Worm (Caenorhabditis elegans) whole organism, L2 larva: ENCODE data around the gene T05B4.13.

Experiments
- C34F6.9 ChIP-seq: fragments of 150-350 bp; optimal IDR thresholded peaks from 2 replicates; lab custom pipeline; 2014; ENCODE audit warnings: missing biosample characterization, missing genetic modification characterization
- F13H6.1 ChIP-seq: sonication (generic microtip); optimal IDR thresholded peaks from 2 replicates; lab custom pipeline; 2016; ENCODE audit warnings: missing genetic modification characterization, missing compliant biosample characterization
- R02D3.7 ChIP-seq: fragments of 150-350 bp; optimal IDR thresholded peaks from 2 replicates; lab custom pipeline; 2014; ENCODE audit warnings: missing biosample characterization, missing genetic modification characterization
- Y55F3AM.14 ChIP-seq: fragments of 200-800 bp; sonication (Bioruptor generic); optimal IDR thresholded peaks from 2 replicates; lab custom pipeline; 2018; ENCODE audit warnings: mild to moderate bottlenecking, missing genetic modification characterization, missing compliant biosample characterization
- ZK546.5 ChIP-seq: sonication (generic microtip); optimal IDR thresholded peaks from 2 replicates; lab custom pipeline; 2017; ENCODE audit warnings: missing biosample characterization, missing genetic modification characterization
- alr-1 ChIP-seq: fragments of 150-350 bp; optimal IDR thresholded peaks from 2 replicates; lab custom pipeline; 2014; ENCODE audit warnings: missing biosample characterization, missing genetic modification characterization
- aly-2 ChIP-seq: fragments of 150-350 bp; optimal IDR thresholded peaks from 2 replicates; lab custom pipeline; 2014; ENCODE audit warnings: missing biosample characterization, missing genetic modification characterization
- ama-1 ChIP-seq: fragments of 150-350 bp; optimal IDR thresholded peaks from 2 replicates; lab custom pipeline; 2018; ENCODE audit warnings: inconsistent platforms
- blmp-1 ChIP-seq: sonication (generic microtip); optimal IDR thresholded peaks from 2 replicates; lab custom pipeline; 2017; ENCODE audit warnings: missing genetic modification characterization, mild to moderate bottlenecking, missing compliant biosample characterization, antibody characterized with exemption, moderate library complexity; ENCODE audit not compliant: insufficient read depth
- crh-2 ChIP-seq: sonication (generic microtip); optimal IDR thresholded peaks from 2 replicates; lab custom pipeline; 2017; ENCODE audit warnings: missing biosample characterization, missing genetic modification characterization
- egl-27 ChIP-seq: sonication (generic microtip); optimal IDR thresholded peaks from 3 replicates; lab custom pipeline; 2017; ENCODE audit warnings: missing biosample characterization, missing genetic modification reagents, missing genetic modification characterization
- elt-1 ChIP-seq: fragments of 150-350 bp; optimal IDR thresholded peaks from 2 replicates; lab custom pipeline; 2014; ENCODE audit warnings: missing biosample characterization, missing genetic modification characterization
- fos-1 ChIP-seq: fragments of 150-350 bp; optimal IDR thresholded peaks from 2 replicates; lab custom pipeline; 2014; ENCODE audit warnings: missing biosample characterization, missing genetic modification characterization
- gmeb-1 ChIP-seq: fragments of 150-350 bp; optimal IDR thresholded peaks from 2 replicates; lab custom pipeline; 2014; ENCODE audit warnings: missing biosample characterization, missing genetic modification characterization
- lin-11 ChIP-seq: fragments of 150-350 bp; sonication (generic microtip); optimal IDR thresholded peaks from 2 replicates; lab custom pipeline; 2014; ENCODE audit warnings: missing biosample characterization, missing genetic modification characterization, inconsistent platforms, mixed read lengths
- lin-13 ChIP-seq: fragments of 150-350 bp; optimal IDR thresholded peaks from 2 replicates; lab custom pipeline; 2014; ENCODE audit warnings: missing biosample characterization, missing genetic modification reagents, missing genetic modification characterization
- lin-39 ChIP-seq: fragments of 150-350 bp; optimal IDR thresholded peaks from 2 replicates; lab custom pipeline; 2014; ENCODE audit warnings: missing biosample characterization, missing genetic modification reagents, missing genetic modification characterization
- lsy-2 ChIP-seq, 2 experiments: fragments of 150-350 bp in 1 of 2; sonication (generic microtip) in 1 of 2; optimal IDR thresholded peaks; 2 replicates each; lab custom pipeline; 2014 to 2017; ENCODE audit warnings: missing biosample characterization in 2 of 2, missing genetic modification characterization in 2 of 2
- mab-5 ChIP-seq: fragments of 150-350 bp; optimal IDR thresholded peaks from 2 replicates; lab custom pipeline; 2014; ENCODE audit warnings: missing biosample characterization, missing genetic modification characterization
- mdl-1 ChIP-seq, 2 experiments: fragments of 150-350 bp in 1 of 2; sonication (generic microtip) in 1 of 2; optimal IDR thresholded peaks; 2 replicates each; lab custom pipeline; 2017; ENCODE audit warnings: missing biosample characterization in 2 of 2, missing genetic modification characterization in 2 of 2
- nhr-12 ChIP-seq: fragments of 150-350 bp; optimal IDR thresholded peaks from 2 replicates; lab custom pipeline; 2014; ENCODE audit warnings: missing biosample characterization, missing genetic modification characterization
- nhr-129 ChIP-seq: fragments of 150-350 bp; optimal IDR thresholded peaks from 2 replicates; lab custom pipeline; 2014; ENCODE audit warnings: missing biosample characterization, missing genetic modification characterization
- nhr-23 ChIP-seq: fragments of 150-350 bp; optimal IDR thresholded peaks from 2 replicates; lab custom pipeline; 2014; ENCODE audit warnings: missing biosample characterization, missing genetic modification reagents, missing genetic modification characterization
- nhr-237 ChIP-seq: fragments of 150-350 bp; optimal IDR thresholded peaks from 2 replicates; lab custom pipeline; 2014; ENCODE audit warnings: missing biosample characterization, missing genetic modification characterization
- nhr-25 ChIP-seq: fragments of 150-350 bp; sonication (generic microtip); optimal IDR thresholded peaks from 3 replicates; lab custom pipeline; 2014; ENCODE audit warnings: missing biosample characterization, missing genetic modification characterization
- nhr-77 ChIP-seq: fragments of 150-350 bp; optimal IDR thresholded peaks from 2 replicates; lab custom pipeline; 2014; ENCODE audit warnings: missing biosample characterization, missing genetic modification characterization
- peb-1 ChIP-seq: fragments of 150-350 bp; optimal IDR thresholded peaks from 2 replicates; lab custom pipeline; 2014; ENCODE audit warnings: missing biosample characterization, missing genetic modification characterization
- skn-1 ChIP-seq: sonication (generic microtip); optimal IDR thresholded peaks from 2 replicates; lab custom pipeline; 2017; ENCODE audit warnings: missing biosample characterization, missing genetic modification characterization
- sma-3 ChIP-seq: sonication (generic microtip); optimal IDR thresholded peaks from 2 replicates; lab custom pipeline; 2016; ENCODE audit warnings: missing genetic modification reagents, missing genetic modification characterization, missing compliant biosample characterization
- sma-9 ChIP-seq, 2 experiments: fragments of 150-350 bp in 1 of 2; sonication (generic microtip) in 1 of 2; optimal IDR thresholded peaks; 2 replicates each; lab custom pipeline; 2014 to 2016; ENCODE audit warnings: missing genetic modification characterization in 2 of 2, mild to moderate bottlenecking in 1 of 2, missing biosample characterization in 1 of 2, missing compliant biosample characterization in 1 of 2, missing genetic modification reagents in 1 of 2, moderate library complexity in 1 of 2
- snpc-4 ChIP-seq: fragments of 150-350 bp; optimal IDR thresholded peaks from 2 replicates; lab custom pipeline; 2014; ENCODE audit warnings: missing biosample characterization, missing genetic modification characterization
- unc-39 ChIP-seq: fragments of 150-350 bp; optimal IDR thresholded peaks from 2 replicates; lab custom pipeline; 2014; ENCODE audit warnings: missing biosample characterization, missing genetic modification characterization
- unc-55 ChIP-seq: fragments of 150-350 bp; sonication (generic microtip); optimal IDR thresholded peaks from 3 replicates; lab custom pipeline; 2014; ENCODE audit warnings: missing biosample characterization, missing genetic modification reagents, missing genetic modification characterization
- zag-1 ChIP-seq: fragments of 150-350 bp; optimal IDR thresholded peaks from 2 replicates; lab custom pipeline; 2014; ENCODE audit warnings: missing biosample characterization, missing genetic modification characterization
- ztf-11 ChIP-seq: sonication (generic microtip); optimal IDR thresholded peaks from 2 replicates; lab custom pipeline; 2017; ENCODE audit warnings: missing biosample characterization, missing genetic modification characterization
- ztf-4 ChIP-seq: fragments of 150-350 bp; optimal IDR thresholded peaks from 2 replicates; lab custom pipeline; 2014; ENCODE audit warnings: missing biosample characterization, missing genetic modification characterization

Gene T05B4.13

DNA sequence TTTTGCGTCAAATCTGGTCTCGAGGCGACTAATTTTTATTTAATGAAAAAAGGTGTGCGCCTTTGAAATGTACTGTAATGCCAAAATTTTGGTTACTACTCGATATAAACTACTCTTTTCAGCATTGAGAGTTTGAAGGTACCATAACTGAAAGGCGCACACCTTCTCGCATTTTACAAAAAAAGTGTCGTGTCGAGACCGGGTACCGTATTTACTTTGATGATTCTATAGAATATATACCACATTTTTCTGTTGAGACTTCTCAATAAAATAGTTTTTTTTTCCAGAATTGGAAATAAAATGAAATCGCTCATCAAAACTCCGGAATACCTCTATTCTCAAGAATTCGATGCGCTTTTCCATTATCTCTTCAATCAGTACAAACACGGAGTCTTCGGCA is 35.6 kb upstream of the T05B4.13 start, which contains the start of gene Y45G5AM.4:
TSS of gene Y45G5AM.4 (plus strand) at position 301 of the 400 bp plus-strand sequence.
- TF ChIP-seq mdl-1 (tag; optimal IDR thresholded peaks at IDR 0.05; lab: Kevin White, UChicago) (no peak), nhr-129 (tag; lab: Kevin White, UChicago) (no peak), lin-13 (GFP tag; lab: Kevin White, UChicago) (no peak), ama-1 (lab: Kevin White, UChicago) (no peak), egl-27 (tag; lab: Kevin White, UChicago) (no peak), ztf-4 (no peak), skn-1 (tag; lab: Kevin White, UChicago) (no peak), zag-1 (no peak)

DNA sequence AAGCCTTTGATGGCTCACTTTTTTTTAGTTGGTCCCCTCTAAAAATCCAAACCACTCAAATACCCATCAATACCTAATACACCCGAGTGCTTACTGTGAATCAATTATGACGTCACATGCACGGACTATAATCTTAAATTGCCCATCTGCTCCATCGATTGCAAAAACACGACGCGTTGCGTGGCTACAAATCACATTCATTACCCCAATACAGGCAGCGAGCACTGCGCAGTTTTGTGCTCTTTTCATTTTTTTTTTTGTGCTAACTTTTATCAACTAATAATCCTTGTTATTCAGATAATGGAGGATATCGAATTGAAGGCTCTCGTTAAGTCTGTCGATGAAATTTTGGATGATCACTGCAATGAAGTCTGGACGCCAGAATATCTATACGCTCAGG is 32.8 kb upstream of the T05B4.13 start, which contains the start of gene Y45G5AM.5:
TSS of gene Y45G5AM.5 (plus strand) at position 301 of the 400 bp plus-strand sequence.
- no peak for TF ChIP-seq crh-2 (tag; lab: Kevin White, UChicago)
- TF ChIP-seq sma-3: no peak
- TF ChIP-seq ama-1 (lab: Kevin White, UChicago): no peak
- TF ChIP-seq nhr-12 (tag; lab: Kevin White, UChicago): no peak
- no peak for TF ChIP-seq nhr-23 (tag; lab: Kevin White, UChicago)
- TF ChIP-seq elt-1 (tag; lab: Kevin White, UChicago): no peak
- TF ChIP-seq mab-5: no peak
- no peak for TF ChIP-seq egl-27 (tag; lab: Kevin White, UChicago)
- TF ChIP-seq nhr-129 (tag; lab: Kevin White, UChicago): no peak
- no peak for TF ChIP-seq lsy-2 (tag; optimal IDR thresholded peaks at IDR 0.05; lab: Kevin White, UChicago)
- no peak for TF ChIP-seq ZK546.5
- TF ChIP-seq R02D3.7: no peak
- no peak for TF ChIP-seq unc-39
- TF ChIP-seq gmeb-1 (tag; lab: Kevin White, UChicago): no peak
- TF ChIP-seq fos-1 (tag; lab: Kevin White, UChicago): no peak

DNA sequence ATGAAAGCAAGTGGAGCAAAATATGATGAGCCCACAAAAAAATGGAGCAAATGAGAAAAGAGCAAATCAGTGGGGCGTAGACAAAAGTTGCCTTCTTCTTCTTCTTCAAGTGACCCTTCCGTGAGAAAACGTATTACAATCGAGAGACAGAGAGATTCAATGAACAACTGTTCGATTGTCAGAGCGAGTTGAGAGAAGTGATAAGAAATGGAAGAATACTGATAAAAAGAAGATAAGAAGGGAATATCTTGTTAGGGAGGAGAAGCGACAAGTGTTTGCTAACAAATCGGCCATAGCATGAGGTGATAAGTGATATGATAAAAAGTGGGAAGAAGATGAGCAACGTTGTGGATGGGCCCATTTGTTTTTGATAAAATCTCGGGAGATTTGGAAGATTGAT is 30.0 kb upstream of the T05B4.13 start:
- no peak for TF ChIP-seq fos-1 (tag; lab: Kevin White, UChicago)
- TF ChIP-seq lsy-2 (tag; optimal IDR thresholded peaks at IDR 0.05; lab: Kevin White, UChicago): peak in 1 of 2 experiments; percentile 48
- peak; percentile 85 for TF ChIP-seq F13H6.1 (tag; lab: Kevin White, UChicago)
- TF ChIP-seq nhr-77 (tag; lab: Kevin White, UChicago): no peak
- peak; percentile 34 for TF ChIP-seq ztf-4
- TF ChIP-seq nhr-129 (tag; lab: Kevin White, UChicago): peak; percentile 66
- peak; percentile 39 for TF ChIP-seq C34F6.9
- peak; percentile 48 for TF ChIP-seq sma-9 (GFP tag; optimal IDR thresholded peaks at IDR 0.05; lab: Kevin White, UChicago)
- TF ChIP-seq sma-9 (tag; optimal IDR thresholded peaks at IDR 0.05; lab: Kevin White, UChicago): no peak

DNA sequence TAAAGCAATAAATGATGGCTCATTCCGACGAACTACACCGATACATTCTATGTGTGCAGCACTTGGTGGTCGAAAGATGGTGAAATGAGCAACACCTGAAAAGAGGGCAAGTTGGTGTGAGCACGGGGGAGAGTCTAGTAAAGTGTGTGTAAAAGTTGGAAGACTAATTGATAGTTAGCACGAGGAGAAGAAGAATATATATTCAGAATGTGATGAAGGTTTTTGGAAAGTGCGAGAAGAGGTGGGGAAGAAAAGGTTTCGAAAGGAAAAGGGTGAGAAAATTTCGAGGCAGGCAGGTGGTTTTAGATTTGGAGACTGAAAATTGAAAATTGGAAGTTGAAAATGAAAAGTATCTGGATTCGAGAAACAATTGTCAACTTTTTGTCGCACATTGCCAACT is 24.9 kb upstream of the T05B4.13 start, which contains the start of gene Y45G5AM.6:
TSS of gene Y45G5AM.6 (minus strand) at position 101 of the 400 bp plus-strand sequence.
- no peak for TF ChIP-seq aly-2 (tag; lab: Kevin White, UChicago)
- TF ChIP-seq ztf-4: no peak
- no peak for TF ChIP-seq ama-1 (lab: Kevin White, UChicago)
- TF ChIP-seq elt-1 (tag; lab: Kevin White, UChicago): no peak
- TF ChIP-seq nhr-129 (tag; lab: Kevin White, UChicago): no peak
- TF ChIP-seq, all 48 proteins: peak for 0

DNA sequence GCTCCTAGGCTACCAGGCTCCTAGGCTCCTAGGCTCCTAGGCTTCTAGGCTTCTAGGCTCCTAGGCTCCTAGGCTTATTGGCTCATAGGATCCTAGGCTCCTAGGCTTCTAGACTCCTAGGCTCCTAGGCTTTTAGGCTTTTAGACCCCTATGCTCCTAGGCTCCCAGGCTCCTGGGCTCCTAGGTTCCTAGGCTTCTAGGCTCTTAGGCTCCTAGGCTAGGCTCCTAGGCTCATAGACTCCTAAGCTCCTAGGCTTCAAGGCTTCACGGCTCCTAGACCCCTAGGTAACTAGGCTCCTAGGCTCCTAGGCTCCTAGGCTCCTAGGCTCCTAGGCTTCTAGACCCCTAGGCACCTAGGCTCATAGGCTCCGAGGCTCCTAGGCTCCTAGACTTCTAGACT is 24.1 kb upstream of the T05B4.13 start:
- TF ChIP-seq nhr-129 (tag; lab: Kevin White, UChicago) (no peak), fos-1 (tag; lab: Kevin White, UChicago) (no peak)

DNA sequence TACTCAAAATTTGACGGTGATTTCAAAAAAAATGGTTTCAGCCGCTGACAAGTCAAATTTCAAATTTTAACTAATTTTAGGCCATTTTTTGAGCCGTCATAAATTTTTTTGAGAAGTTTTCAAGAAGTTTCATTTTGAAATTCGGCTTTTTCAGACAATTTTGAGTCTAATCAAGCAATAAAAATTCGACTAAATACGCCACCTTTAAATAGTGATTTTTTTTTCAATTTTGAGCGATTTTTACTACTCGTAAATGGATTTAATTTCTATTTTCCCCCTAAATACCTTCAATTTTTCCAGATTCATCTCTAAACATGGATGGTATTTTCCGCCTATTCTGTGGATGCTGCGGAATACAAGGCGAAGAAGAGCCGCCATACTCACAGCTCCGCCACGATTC is 16.9 kb upstream of the T05B4.13 start, which contains the start of gene Y45G5AL.1:
TSS of gene Y45G5AL.1 (plus strand) at position 301 of the 400 bp plus-strand sequence.
- TF ChIP-seq sma-9 (GFP tag; optimal IDR thresholded peaks at IDR 0.05; lab: Kevin White, UChicago) (no peak), sma-9 (tag; optimal IDR thresholded peaks at IDR 0.05; lab: Kevin White, UChicago) (no peak), snpc-4 (no peak), nhr-237 (tag; lab: Kevin White, UChicago) (no peak), ztf-4 (no peak), ztf-11 (tag; lab: Kevin White, UChicago) (no peak)

DNA sequence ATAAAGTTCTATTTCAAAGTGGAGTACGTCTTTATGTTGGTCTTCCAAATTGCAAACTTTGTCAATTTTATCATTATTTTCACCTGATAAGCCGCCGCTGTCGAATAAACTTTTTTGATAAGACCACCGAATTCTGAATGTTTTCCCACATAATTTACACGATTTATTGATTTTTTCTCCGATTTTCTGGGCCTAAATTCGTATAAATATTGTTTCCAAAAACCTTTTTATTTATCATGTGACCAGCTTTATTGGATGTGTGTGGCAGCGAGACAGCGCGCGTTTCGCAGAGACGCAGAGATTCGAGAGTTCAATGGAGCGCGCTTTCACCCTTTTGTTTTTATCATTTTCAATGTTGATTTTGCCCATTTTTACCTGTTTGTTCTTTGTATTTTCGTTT is 15.7 kb upstream of the T05B4.13 start:
- peak; percentile 77 for TF ChIP-seq unc-55 (GFP tag; lab: Kevin White, UChicago)
- peak; percentile 38 for TF ChIP-seq lin-11
- TF ChIP-seq blmp-1: peak; percentile 27
- TF ChIP-seq zag-1: peak; percentile 40
- TF ChIP-seq lsy-2 (tag; optimal IDR thresholded peaks at IDR 0.05; lab: Kevin White, UChicago): peak; percentile 53 to 90
- peak; percentile 54 for TF ChIP-seq egl-27 (tag; lab: Kevin White, UChicago)
- TF ChIP-seq alr-1 (tag; lab: Kevin White, UChicago): no peak
- no peak for TF ChIP-seq elt-1 (tag; lab: Kevin White, UChicago)
- TF ChIP-seq mdl-1 (tag; optimal IDR thresholded peaks at IDR 0.05; lab: Kevin White, UChicago): peak in 1 of 2 experiments; percentile 33
- TF ChIP-seq nhr-129 (tag; lab: Kevin White, UChicago): peak; percentile 60
- TF ChIP-seq lin-13 (GFP tag; lab: Kevin White, UChicago): peak; percentile 78
- peak; percentile 82 for TF ChIP-seq mab-5
- TF ChIP-seq sma-9 (GFP tag; optimal IDR thresholded peaks at IDR 0.05; lab: Kevin White, UChicago): peak; percentile 89
- TF ChIP-seq sma-9 (tag; optimal IDR thresholded peaks at IDR 0.05; lab: Kevin White, UChicago): no peak
- TF ChIP-seq lin-39 (tag; lab: Kevin White, UChicago): no peak
- peak; percentile 69 for TF ChIP-seq Y55F3AM.14 (GFP tag; lab: Kevin White, UChicago)
- peak; percentile 4 for TF ChIP-seq snpc-4
- TF ChIP-seq F13H6.1 (tag; lab: Kevin White, UChicago): peak; percentile 76
- peak; percentile 78 for TF ChIP-seq gmeb-1 (tag; lab: Kevin White, UChicago)
- no peak for TF ChIP-seq peb-1 (tag; lab: Kevin White, UChicago)
- peak; percentile 40 for TF ChIP-seq fos-1 (tag; lab: Kevin White, UChicago)
- TF ChIP-seq nhr-25 (tag; lab: Kevin White, UChicago): peak; percentile 91
- no peak for TF ChIP-seq unc-39
- peak; percentile 63 for TF ChIP-seq ztf-4
